Worm (Caenorhabditis elegans): ENCODE measurements around the gene clec-164.

DNA sequence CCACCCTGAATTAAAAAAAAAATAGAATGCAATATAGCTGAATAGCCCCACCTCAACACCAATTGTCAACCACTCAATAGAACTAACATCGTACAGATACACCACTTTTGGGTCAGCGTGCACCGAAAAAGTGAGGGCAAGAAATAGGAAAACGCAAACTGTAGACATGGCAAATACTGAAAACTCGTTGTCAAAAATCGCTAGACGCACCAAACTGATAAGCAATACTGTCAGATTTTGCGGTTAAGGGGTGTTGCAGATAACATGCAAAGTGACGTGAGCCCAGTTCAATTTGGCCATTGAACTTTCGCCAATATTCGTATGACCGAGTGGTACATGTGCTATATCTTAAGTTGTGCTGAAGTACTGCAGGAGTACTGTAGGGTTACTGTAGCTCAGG, 43.1 kb upstream of the clec-164 start, which contains the start of gene K11H12.3:
- no peak for TF ChIP-seq fos-1 (tag; optimal IDR thresholded peaks at IDR 0.05)
- TF ChIP-seq nfya-1 (tag; optimal IDR thresholded peaks at IDR 0.05; ENCODE audit: insufficient read depth), result no peak
- no peak for TF ChIP-seq jun-1 (tag; optimal IDR thresholded peaks at IDR 0.05)
- no peak for TF ChIP-seq elt-3 (tag; optimal IDR thresholded peaks at IDR 0.05)
- TF ChIP-seq ztf-11 (tag; optimal IDR thresholded peaks at IDR 0.05), result no peak
- no peak for TF ChIP-seq ama-1 (optimal IDR thresholded peaks at IDR 0.05)
- TF ChIP-seq pha-4 (tag; optimal IDR thresholded peaks at IDR 0.05), result no peak
- TF ChIP-seq fkh-2 (tag; optimal IDR thresholded peaks at IDR 0.05), result no peak
- no peak for TF ChIP-seq lin-39 (tag; optimal IDR thresholded peaks at IDR 0.05)
- TF ChIP-seq aly-2 (tag; optimal IDR thresholded peaks at IDR 0.05), result no peak
- no peak for TF ChIP-seq zag-1 (tag; optimal IDR thresholded peaks at IDR 0.05)
- no peak for TF ChIP-seq nhr-43 (tag; optimal IDR thresholded peaks at IDR 0.05; ENCODE audit: poor library complexity, severe bottlenecking)
- no peak for TF ChIP-seq nhr-25 (tag; optimal IDR thresholded peaks at IDR 0.05)
- TF ChIP-seq egl-27 (tag; optimal IDR thresholded peaks at IDR 0.05), result no peak
